Fruit fly (Drosophila melanogaster) whole organism, embryonic: Measurements from ENCODE around the gene CG31908.

Experiments used
- Atf-2 ChIP-seq: fragments of 200-800 bp; sonication (Bioruptor generic); optimal IDR thresholded peaks from 2 replicates; lab custom pipeline; 2016; ENCODE audit warnings: missing biosample characterization, missing genetic modification characterization
- Awh ChIP-seq: fragments of 200-800 bp; sonication (Bioruptor generic); IDR thresholded peaks from 2 replicates; pipeline ENCODE4, ENCODE4 v1.3.6; 2022; ENCODE audit warnings: missing biosample characterization, missing genetic modification characterization
- BtbVII ChIP-seq: fragments of 200-800 bp; sonication (Bioruptor generic); optimal IDR thresholded peaks from 3 replicates; lab custom pipeline; 2017; ENCODE audit warnings: missing biosample characterization, mild to moderate bottlenecking, missing genetic modification characterization
- CG11504 ChIP-seq: fragments of 200-800 bp; sonication (Bioruptor generic); optimal IDR thresholded peaks from 3 replicates; lab custom pipeline; 2019; ENCODE audit warnings: missing biosample characterization, mild to moderate bottlenecking, missing genetic modification characterization, moderate library complexity
- CG12391 ChIP-seq: fragments of 200-800 bp; sonication (Bioruptor generic); optimal IDR thresholded peaks from 3 replicates; lab custom pipeline; 2018; ENCODE audit warnings: missing biosample characterization, mild to moderate bottlenecking, missing genetic modification characterization, moderate library complexity
- CG13287 ChIP-seq: fragments of 200-800 bp; sonication (Bioruptor generic); IDR thresholded peaks from 2 replicates; pipeline ENCODE4 v1.3.6; 2022; ENCODE audit warnings: missing biosample characterization, missing genetic modification characterization; ENCODE audit not compliant: partially characterized antibody
- CG1603 ChIP-seq: fragments of 200-800 bp; sonication (Bioruptor generic); optimal IDR thresholded peaks from 2 replicates; lab custom pipeline; 2019; ENCODE audit warnings: missing biosample characterization, mild to moderate bottlenecking, missing genetic modification characterization, moderate library complexity
- CG2712 ChIP-seq: fragments of 200-800 bp; optimal IDR thresholded peaks from 3 replicates; lab custom pipeline; 2019; ENCODE audit warnings: missing biosample characterization, mild to moderate bottlenecking, missing genetic modification characterization, moderate library complexity
- CG2889 ChIP-seq: fragments of 200-800 bp; sonication (Bioruptor generic); IDR thresholded peaks from 3 replicates; pipeline ENCODE4 v1.3.6; 2022; ENCODE audit warnings: missing biosample characterization, missing genetic modification characterization
- CG34224 ChIP-seq: fragments of 200-800 bp; sonication (Bioruptor generic); IDR thresholded peaks from 3 replicates; pipeline ENCODE4 v1.3.6; 2022; ENCODE audit warnings: missing biosample characterization, missing genetic modification characterization; ENCODE audit not compliant: partially characterized antibody
- CG4282 ChIP-seq: fragments of 200-800 bp; sonication (Bioruptor generic); optimal IDR thresholded peaks from 2 replicates; lab custom pipeline; 2016; ENCODE audit warnings: missing biosample characterization, missing genetic modification characterization
- CG4424 ChIP-seq: fragments of 200-800 bp; sonication (Bioruptor generic); optimal IDR thresholded peaks from 3 replicates; lab custom pipeline; 2016; ENCODE audit warnings: missing biosample characterization, missing genetic modification characterization
- CG4617 ChIP-seq: fragments of 200-800 bp; sonication (Bioruptor generic); optimal IDR thresholded peaks from 3 replicates; lab custom pipeline; 2016; ENCODE audit warnings: missing biosample characterization, missing genetic modification characterization, borderline replicate concordance
- CG4730 ChIP-seq: fragments of 200-800 bp; sonication (Bioruptor generic); IDR thresholded peaks from 2 replicates; pipeline ENCODE4 v1.3.6; 2022; ENCODE audit warnings: missing biosample characterization, missing genetic modification characterization
- CG6791 ChIP-seq: fragments of 200-800 bp; sonication (Bioruptor generic); IDR thresholded peaks from 3 replicates; pipeline ENCODE4 v1.3.6; 2022; ENCODE audit warnings: missing biosample characterization, missing genetic modification characterization; ENCODE audit not compliant: partially characterized antibody
- CG6813 ChIP-seq: fragments of 200-800 bp; sonication (Bioruptor generic); optimal IDR thresholded peaks from 2 replicates; lab custom pipeline; 2017; ENCODE audit warnings: missing biosample characterization, missing genetic modification characterization, mild to moderate bottlenecking, moderate library complexity, missing genetic modification reagents
- CG7745 ChIP-seq: fragments of 200-800 bp; sonication (Bioruptor generic); optimal IDR thresholded peaks from 2 replicates; lab custom pipeline; 2018; ENCODE audit warnings: missing biosample characterization, mild to moderate bottlenecking, missing genetic modification characterization, moderate library complexity
- CG9437 ChIP-seq: fragments of 200-800 bp; sonication (Bioruptor generic); optimal IDR thresholded peaks from 2 replicates; lab custom pipeline; 2018; ENCODE audit warnings: missing biosample characterization, mild to moderate bottlenecking, missing genetic modification characterization
- CG9727 ChIP-seq: fragments of 200-800 bp; sonication (Bioruptor generic); optimal IDR thresholded peaks from 3 replicates; lab custom pipeline; 2017; ENCODE audit warnings: missing biosample characterization, mild to moderate bottlenecking, missing genetic modification characterization
- D19A ChIP-seq: fragments of 200-800 bp; optimal IDR thresholded peaks from 3 replicates; lab custom pipeline; 2019; ENCODE audit warnings: missing biosample characterization, mild to moderate bottlenecking, missing genetic modification characterization, moderate library complexity
- Dad ChIP-seq: fragments of 200-800 bp; sonication (Bioruptor generic); optimal IDR thresholded peaks from 3 replicates; lab custom pipeline; 2016; ENCODE audit warnings: missing biosample characterization, missing genetic modification characterization
- Dip2 ChIP-seq: fragments of 200-800 bp; sonication (Bioruptor generic); IDR thresholded peaks from 2 replicates; pipeline ENCODE4 v1.3.6; 2022; ENCODE audit warnings: missing biosample characterization, missing genetic modification characterization
- Drgx ChIP-seq: fragments of 200-800 bp; sonication (Bioruptor generic); IDR thresholded peaks from 2 replicates; pipeline ENCODE4 v1.3.6; 2022; ENCODE audit warnings: missing biosample characterization, missing genetic modification characterization
- Fer3 ChIP-seq: fragments of 200-800 bp; sonication (Bioruptor generic); optimal IDR thresholded peaks from 2 replicates; lab custom pipeline; 2018; ENCODE audit warnings: missing biosample characterization, mild to moderate bottlenecking, missing genetic modification characterization, moderate library complexity
- HmgZ ChIP-seq: fragments of 200-800 bp; sonication (Bioruptor generic); optimal IDR thresholded peaks from 2 replicates; lab custom pipeline; 2018; ENCODE audit warnings: missing biosample characterization, mild to moderate bottlenecking, missing genetic modification characterization
- Lhr ChIP-seq: fragments of 200-800 bp; sonication (Bioruptor generic); optimal IDR thresholded peaks from 3 replicates; lab custom pipeline; 2017; ENCODE audit warnings: mild to moderate bottlenecking, missing biosample characterization, missing genetic modification reagents, missing genetic modification characterization
- Max ChIP-seq: fragments of 200-800 bp; sonication (Bioruptor generic); optimal IDR thresholded peaks from 2 replicates; lab custom pipeline; 2016; ENCODE audit warnings: missing biosample characterization, mild to moderate bottlenecking, missing genetic modification characterization
- Med ChIP-seq: fragments of 200-800 bp; sonication (Bioruptor generic); peaks from one replicate; lab custom pipeline; 2016; ENCODE audit warnings: missing biosample characterization, missing genetic modification characterization, mild to moderate bottlenecking, inconsistent platforms, moderate library complexity
- Ptx1 ChIP-seq: fragments of 200-800 bp; sonication (Bioruptor generic); IDR thresholded peaks from 2 replicates; pipeline ENCODE4 v1.3.6; 2022; ENCODE audit warnings: missing biosample characterization, missing genetic modification characterization
- Six4 ChIP-seq: fragments of 200-800 bp; sonication (Bioruptor generic); optimal IDR thresholded peaks from 2 replicates; lab custom pipeline; 2016; ENCODE audit warnings: missing biosample characterization, missing genetic modification characterization
- Sox102F ChIP-seq: fragments of 200-800 bp; sonication (Bioruptor generic); optimal IDR thresholded peaks from 2 replicates; lab custom pipeline; 2018; ENCODE audit warnings: missing biosample characterization, mild to moderate bottlenecking, missing genetic modification characterization, moderate library complexity
- Xrp1 ChIP-seq: fragments of 200-800 bp; sonication (Bioruptor generic); IDR thresholded peaks from 2 replicates; pipeline ENCODE4 v1.3.6; 2022; ENCODE audit warnings: missing biosample characterization, missing genetic modification characterization
- bsh ChIP-seq, 2 experiments: fragments of 200-800 bp; sonication (Bioruptor generic); optimal IDR thresholded peaks; 2 replicates each; lab custom pipeline; 2017 to 2018; ENCODE audit warnings: mild to moderate bottlenecking in 2 of 2, missing biosample characterization in 2 of 2, missing genetic modification characterization in 2 of 2, moderate library complexity in 1 of 2
- dimm ChIP-seq: fragments of 200-800 bp; sonication (Bioruptor generic); IDR thresholded peaks from 2 replicates; pipeline ENCODE4 v1.3.6; 2022; ENCODE audit warnings: missing biosample characterization, missing genetic modification characterization
- dpn ChIP-seq, 2 experiments: fragments of 200-800 bp; sonication (Bioruptor generic); optimal IDR thresholded peaks; 3 replicates each; lab custom pipeline; 2016; ENCODE audit warnings: missing biosample characterization in 2 of 2, missing genetic modification characterization in 2 of 2
- ewg ChIP-seq: fragments of 200-800 bp; sonication (Bioruptor generic); optimal IDR thresholded peaks from 3 replicates; lab custom pipeline; 2017; ENCODE audit warnings: mild to moderate bottlenecking, missing biosample characterization, missing genetic modification reagents, missing genetic modification characterization
- fu2 ChIP-seq: fragments of 200-800 bp; sonication (Bioruptor generic); optimal IDR thresholded peaks from 2 replicates; lab custom pipeline; 2016; ENCODE audit warnings: missing biosample characterization, missing genetic modification characterization
- gem ChIP-seq: fragments of 200-800 bp; sonication (Bioruptor generic); optimal IDR thresholded peaks from 2 replicates; lab custom pipeline; 2019; ENCODE audit warnings: missing biosample characterization, mild to moderate bottlenecking, missing genetic modification characterization, moderate library complexity
- her ChIP-seq: fragments of 200-800 bp; sonication (Bioruptor generic); optimal IDR thresholded peaks from 2 replicates; lab custom pipeline; 2016; ENCODE audit warnings: missing biosample characterization, missing genetic modification characterization
- lola ChIP-seq, 3 experiments: fragments of >200 bp in 2 of 3; fragments of 200-800 bp in 1 of 3; sonication (Bioruptor generic) in 1 of 3; optimal IDR thresholded peaks; 2 replicates each; lab custom pipeline; 2017 to 2019; ENCODE audit warnings: missing biosample characterization in 3 of 3, missing genetic modification characterization in 3 of 3, mild to moderate bottlenecking in 1 of 3, moderate library complexity in 1 of 3
- mld ChIP-seq: fragments of 200-800 bp; sonication (Bioruptor generic); IDR thresholded peaks from 3 replicates; pipeline ENCODE4 v1.3.6; 2022; ENCODE audit warnings: missing biosample characterization, missing genetic modification characterization; ENCODE audit not compliant: partially characterized antibody
- otp ChIP-seq: fragments of 200-800 bp; sonication (Bioruptor generic); IDR thresholded peaks from 3 replicates; pipeline ENCODE4, ENCODE4 v1.3.6; 2022; ENCODE audit warnings: missing biosample characterization, missing genetic modification characterization
- prd ChIP-seq, 3 experiments: fragments of >200 bp in 2 of 3; fragments of 200-800 bp in 1 of 3; sonication (Bioruptor generic) in 1 of 3; optimal IDR thresholded peaks in 2 of 3; IDR thresholded peaks in 1 of 3; 2 replicates in 2 of 3; 3 replicates in 1 of 3; pipeline versions ENCODE4 v1.3.6 to Lab custom; 2017 to 2022; ENCODE audit warnings: missing biosample characterization in 1 of 3, missing genetic modification characterization in 1 of 3
- pros ChIP-seq: fragments of 200-800 bp; sonication (Bioruptor generic); optimal IDR thresholded peaks from 3 replicates; lab custom pipeline; 2019; ENCODE audit warnings: missing biosample characterization, mild to moderate bottlenecking, missing genetic modification characterization, moderate library complexity
- slbo ChIP-seq: fragments of 200-800 bp; sonication (Bioruptor generic); IDR thresholded peaks from 2 replicates; pipeline ENCODE4 v1.3.6; 2022; ENCODE audit warnings: missing biosample characterization, missing genetic modification characterization
- ttk ChIP-seq: fragments of 200-800 bp; sonication (Bioruptor generic); IDR thresholded peaks from 2 replicates; pipeline ENCODE4 v2.1.2; 2022; ENCODE audit warnings: missing biosample characterization, missing genetic modification characterization
- vvl ChIP-seq: fragments of 200-800 bp; sonication (Bioruptor generic); IDR thresholded peaks from 2 replicates; pipeline ENCODE4 v1.3.6; 2022; ENCODE audit warnings: missing biosample characterization, missing genetic modification characterization

The CG31908 gene

DNA sequence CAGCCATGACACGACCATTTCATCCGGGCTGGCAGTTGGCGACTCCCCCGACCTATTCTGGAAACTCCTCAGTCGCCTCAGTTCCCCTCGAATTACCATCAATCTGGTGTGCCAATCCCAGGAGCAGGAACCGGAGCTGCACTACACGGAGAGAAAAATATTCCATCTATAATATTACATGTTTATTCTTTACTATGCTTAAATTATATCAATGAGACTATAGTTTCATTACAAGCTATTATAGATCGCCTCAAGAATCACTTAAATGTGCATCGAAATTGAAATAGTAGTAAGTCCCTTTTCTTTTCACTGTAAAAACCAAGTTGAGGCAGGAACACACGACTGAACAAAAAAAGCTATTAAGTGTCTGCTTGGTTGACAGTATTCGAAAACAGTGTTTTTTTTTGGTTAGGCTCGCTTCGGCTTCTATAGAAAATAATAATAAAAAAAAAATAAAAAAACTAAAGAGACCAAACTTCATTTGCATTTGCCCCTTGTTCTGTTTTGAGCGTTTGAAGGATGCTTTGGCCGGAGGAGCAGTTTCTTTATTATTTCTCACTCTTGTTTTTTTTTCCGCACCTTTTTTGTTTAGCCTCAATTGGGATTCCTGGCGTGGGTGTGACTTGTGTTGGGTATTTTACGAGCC lies 49.0 kb upstream of the CG31908 start (continued):
- peak; percentile 10 for TF ChIP-seq Sox102F
- peak; percentile 45 for TF ChIP-seq slbo (GFP tag; lab: Robert Waterston, UW)
- TF ChIP-seq gem (tag; lab: Kevin White, UChicago) = peak; percentile 34
- TF ChIP-seq CG4282 (GFP tag; lab: Kevin White, UChicago) = no peak
- no peak for TF ChIP-seq CG13287
- no peak for TF ChIP-seq fu2 (GFP tag; lab: Kevin White, UChicago)
- peak; percentile 55 for TF ChIP-seq Med (GFP tag; lab: Kevin White, UChicago)
- TF ChIP-seq CG4617 (GFP tag; lab: Kevin White, UChicago) = no peak
- no peak for TF ChIP-seq Dip2 (GFP tag; lab: Robert Waterston, UW)
- TF ChIP-seq Lhr (GFP tag; lab: Kevin White, UChicago) = no peak
- peak; percentile 23 for TF ChIP-seq CG1603 (tag; lab: Kevin White, UChicago)
- TF ChIP-seq Six4 = no peak
- peak; percentile 42; the same call in 1 of the 2 replicates for TF ChIP-seq Xrp1
- TF ChIP-seq pros (GFP tag; lab: Kevin White, UChicago) = no peak
- TF ChIP-seq CG9437 (GFP tag; lab: Kevin White, UChicago) = no peak
- TF ChIP-seq CG2712 (tag; lab: Kevin White, UChicago) = peak; percentile 18
- TF ChIP-seq CG12391 (tag; lab: Kevin White, UChicago) = peak; percentile 15
- peak in 1 of 2 experiments; percentile 2 for TF ChIP-seq dpn (GFP tag; optimal IDR thresholded peaks at IDR 0.05; lab: Kevin White, UChicago)

- TF ChIP-seq CG9727 = peak; percentile 13
- no peak for TF ChIP-seq CG2889 (GFP tag; lab: Robert Waterston, UW)
- peak; percentile 64 for TF ChIP-seq Drgx (GFP tag; lab: Robert Waterston, UW)
- no peak for TF ChIP-seq Atf-2 (GFP tag; lab: Kevin White, UChicago)
- TF ChIP-seq CG6791 = no peak
- no peak for TF ChIP-seq BtbVII (GFP tag; lab: Kevin White, UChicago)
- no peak for TF ChIP-seq CG7745
- TF ChIP-seq lola (GFP tag; optimal IDR thresholded peaks at IDR 0.05; lab: Kevin White, UChicago) = peak in 1 of 3 experiments; percentile 14
- TF ChIP-seq HmgZ (tag; lab: Kevin White, UChicago) = no peak
- TF ChIP-seq CG34224 = no peak
- TF ChIP-seq CG4730 = no peak
- TF ChIP-seq CG4424 (GFP tag; lab: Kevin White, UChicago) = peak; percentile 26
- no peak for TF ChIP-seq Dad (GFP tag; lab: Kevin White, UChicago)
- no peak for TF ChIP-seq mld (GFP tag; lab: Robert Waterston, UW)
- TF ChIP-seq ttk (GFP tag; lab: Robert Waterston, UW) = no peak
- no peak for TF ChIP-seq ewg (GFP tag; lab: Kevin White, UChicago)
- no peak for TF ChIP-seq Fer3 (tag; lab: Kevin White, UChicago)
- TF ChIP-seq Awh (GFP tag; lab: Robert Waterston, UW) = peak; percentile 40; the same call in 1 of the 2 replicates
- 0 out of 2 replicates have a peak, but pooled peaks have one; percentile 13 for TF ChIP-seq vvl (GFP tag; lab: Robert Waterston, UW)
- TF ChIP-seq D19A (tag; lab: Kevin White, UChicago) = no peak
- TF ChIP-seq Max (GFP tag; lab: Kevin White, UChicago) = no peak
- TF ChIP-seq her = no peak
- peak in 1 of 2 experiments; percentile 38 for TF ChIP-seq bsh (GFP tag; optimal IDR thresholded peaks at IDR 0.05; lab: Kevin White, UChicago)
- TF ChIP-seq dimm (GFP tag; lab: Robert Waterston, UW) = no peak
- 0 out of 2 replicates have a peak, but pooled peaks have one; percentile 10 for TF ChIP-seq Ptx1
- no peak for TF ChIP-seq CG6813
- TF ChIP-seq otp (GFP tag; lab: Robert Waterston, UW) = no peak
- TF ChIP-seq CG1603 (tag; lab: Kevin White, UChicago) = peak; percentile 39
- peak; percentile 61 for TF ChIP-seq CG11504 (tag; lab: Kevin White, UChicago)
- TF ChIP-seq CG2712 (tag; lab: Kevin White, UChicago) = peak; percentile 38
- no peak for TF ChIP-seq prd (optimal IDR thresholded peaks at IDR 0.05; lab: Kevin White, UChicago)
- TF ChIP-seq prd (GFP tag; IDR thresholded peaks at IDR 0.05; lab: Robert Waterston, UW) = 0 out of 3 replicates have a peak, but pooled peaks have one; percentile 41
Measured at dm6 chr2L:7073011-7073410, 45.8 kb upstream of the CG31908 start.
